Worm (Caenorhabditis elegans) whole organism, L4 larva: ENCODE measurements around the gene rer-1.

Experiments
- F10B5.3 ChIP-seq: sonication (generic microtip); optimal IDR thresholded peaks from 2 replicates; lab custom pipeline; 2016; ENCODE audit warnings: mild to moderate bottlenecking, missing genetic modification characterization, missing compliant biosample characterization
- F26F4.8 ChIP-seq: fragments of 200-800 bp; sonication (Bioruptor generic); conservative IDR thresholded peaks from 2 replicates; pipeline ENCODE4 v1.3.6; 2022; ENCODE audit warnings: missing genetic modification characterization, missing compliant biosample characterization
- F49E8.2 ChIP-seq: sonication (generic microtip); optimal IDR thresholded peaks from 2 replicates; lab custom pipeline; 2016; ENCODE audit warnings: missing compliant biosample characterization, mild to moderate bottlenecking, missing genetic modification characterization, borderline replicate concordance
- R02D3.7 ChIP-seq: fragments of 150-350 bp; sonication (generic microtip); optimal IDR thresholded peaks from 3 replicates; lab custom pipeline; 2014; ENCODE audit warnings: missing biosample characterization, missing genetic modification characterization
- T20F7.1 ChIP-seq: fragments of 200-800 bp; sonication (Bioruptor generic); optimal IDR thresholded peaks from 2 replicates; lab custom pipeline; 2018; ENCODE audit warnings: mild to moderate bottlenecking, missing genetic modification characterization, missing compliant biosample characterization
- aha-1 ChIP-seq: fragments of 150-350 bp; peaks from one replicate; lab custom pipeline; 2014; ENCODE audit warnings: missing biosample characterization, missing genetic modification characterization
- ama-1 ChIP-seq: fragments of 150-350 bp; optimal IDR thresholded peaks from 2 replicates; lab custom pipeline; 2014; ENCODE audit warnings: inconsistent platforms, mixed read lengths
- arid-1 ChIP-seq: fragments of 200-800 bp; sonication (Bioruptor generic); conservative IDR thresholded peaks from 2 replicates; pipeline ENCODE4 v1.3.6; 2022; ENCODE audit warnings: missing genetic modification reagents, missing genetic modification characterization, missing compliant biosample characterization
- attf-4 ChIP-seq: sonication (generic microtip); optimal IDR thresholded peaks from 3 replicates; lab custom pipeline; 2017; ENCODE audit warnings: missing biosample characterization, missing genetic modification characterization
- ceh-20 ChIP-seq: fragments of 200-800 bp; sonication (Bioruptor generic); IDR thresholded peaks from 2 replicates; pipeline ENCODE4 v1.3.6; 2022; ENCODE audit warnings: missing genetic modification reagents, missing genetic modification characterization, missing compliant biosample characterization
- ceh-82 ChIP-seq: sonication (generic microtip); optimal IDR thresholded peaks from 2 replicates; lab custom pipeline; 2017; ENCODE audit warnings: missing biosample characterization, missing genetic modification characterization
- cey-2 ChIP-seq: sonication (generic microtip); optimal IDR thresholded peaks from 3 replicates; lab custom pipeline; 2017; ENCODE audit warnings: missing genetic modification characterization, mild to moderate bottlenecking, missing compliant biosample characterization, antibody characterized with exemption, borderline replicate concordance; ENCODE audit not compliant: insufficient read depth
- daf-8 ChIP-seq: fragments of 200-800 bp; sonication (Bioruptor generic); IDR thresholded peaks from 2 replicates; pipeline ENCODE4 v1.3.6; 2022; ENCODE audit warnings: missing genetic modification characterization, missing compliant biosample characterization
- dmd-6 ChIP-seq: fragments of 200-800 bp; sonication (Bioruptor generic); IDR thresholded peaks from 2 replicates; pipeline ENCODE4 v1.3.6; 2022; ENCODE audit warnings: missing genetic modification reagents, missing genetic modification characterization, missing compliant biosample characterization
- dmd-8 ChIP-seq: fragments of 200-800 bp; sonication (Bioruptor generic); IDR thresholded peaks from 2 replicates; pipeline ENCODE4 v1.3.6; 2022; ENCODE audit warnings: missing genetic modification characterization, missing compliant biosample characterization
- duxl-1 ChIP-seq: sonication (generic microtip); optimal IDR thresholded peaks from 2 replicates; lab custom pipeline; 2016; ENCODE audit warnings: mild to moderate bottlenecking, missing genetic modification characterization, moderate library complexity, missing compliant biosample characterization; ENCODE audit not compliant: poor library complexity
- dve-1 ChIP-seq: sonication (generic microtip); optimal IDR thresholded peaks from 2 replicates; lab custom pipeline; 2017; ENCODE audit warnings: antibody characterized with exemption, mild to moderate bottlenecking, missing genetic modification characterization, missing compliant biosample characterization; ENCODE audit not compliant: insufficient read depth
- fkh-10 ChIP-seq: fragments of 150-350 bp; optimal IDR thresholded peaks from 2 replicates; lab custom pipeline; 2014; ENCODE audit warnings: missing biosample characterization, missing genetic modification reagents, missing genetic modification characterization
- fos-1 ChIP-seq: fragments of 150-350 bp; optimal IDR thresholded peaks from 2 replicates; lab custom pipeline; 2014; ENCODE audit warnings: missing biosample characterization, missing genetic modification characterization
- hlh-11 ChIP-seq: fragments of 200-800 bp; sonication (Bioruptor generic); optimal IDR thresholded peaks from 2 replicates; lab custom pipeline; 2018; ENCODE audit warnings: mild to moderate bottlenecking, missing genetic modification characterization, missing compliant biosample characterization
- hlh-30 ChIP-seq: sonication (generic microtip); optimal IDR thresholded peaks from 2 replicates; lab custom pipeline; 2017; ENCODE audit warnings: antibody characterized with exemption, mild to moderate bottlenecking, missing genetic modification characterization, missing compliant biosample characterization; ENCODE audit not compliant: insufficient read depth
- lsy-2 ChIP-seq, 2 experiments: fragments of 150-350 bp in 1 of 2; sonication (generic microtip) in 1 of 2; optimal IDR thresholded peaks; 2 replicates each; lab custom pipeline; 2014 to 2017; ENCODE audit warnings: missing biosample characterization in 2 of 2, missing genetic modification characterization in 2 of 2
- madf-5 ChIP-seq, 2 experiments: fragments of 200-800 bp; sonication (Bioruptor generic); IDR thresholded peaks; 2 replicates each; pipeline ENCODE4 v1.3.6; 2022; ENCODE audit warnings: missing compliant biosample characterization in 2 of 2, missing genetic modification characterization in 2 of 2
- mdl-1 ChIP-seq, 2 experiments: fragments of 150-350 bp in 1 of 2; sonication (generic microtip) in 1 of 2; optimal IDR thresholded peaks; 2 replicates each; lab custom pipeline; 2014 to 2017; ENCODE audit warnings: missing biosample characterization in 2 of 2, missing genetic modification characterization in 2 of 2
- mdt-29 ChIP-seq: fragments of 200-800 bp; sonication (Bioruptor generic); IDR thresholded peaks from 2 replicates; pipeline ENCODE4 v1.3.6; 2022; ENCODE audit warnings: missing genetic modification reagents, missing genetic modification characterization, missing compliant biosample characterization
- mep-1 ChIP-seq: fragments of 150-350 bp; sonication (generic microtip); optimal IDR thresholded peaks from 3 replicates; lab custom pipeline; 2014; ENCODE audit warnings: missing biosample characterization, missing genetic modification characterization
- mes-2 ChIP-seq: sonication (generic microtip); optimal IDR thresholded peaks from 2 replicates; lab custom pipeline; 2016; ENCODE audit warnings: missing genotype, mild to moderate bottlenecking, missing genetic modification characterization, missing compliant biosample characterization; ENCODE audit not compliant: poor library complexity, severe bottlenecking
- mxl-3 ChIP-seq: fragments of 200-800 bp; sonication (Bioruptor generic); optimal IDR thresholded peaks from 2 replicates; lab custom pipeline; 2018; ENCODE audit warnings: mild to moderate bottlenecking, missing genetic modification characterization, missing compliant biosample characterization
- nhr-10 ChIP-seq: fragments of 150-350 bp; optimal IDR thresholded peaks from 2 replicates; lab custom pipeline; 2014; ENCODE audit warnings: missing biosample characterization, missing genetic modification characterization
- nhr-11 ChIP-seq: fragments of 150-350 bp; optimal IDR thresholded peaks from 2 replicates; lab custom pipeline; 2014; ENCODE audit warnings: missing biosample characterization, missing genetic modification characterization
- nhr-111 ChIP-seq: fragments of 200-800 bp; sonication (Bioruptor generic); optimal IDR thresholded peaks from 2 replicates; lab custom pipeline; 2018; ENCODE audit warnings: mild to moderate bottlenecking, missing genetic modification characterization, missing compliant biosample characterization
- nhr-28 ChIP-seq: fragments of 150-350 bp; optimal IDR thresholded peaks from 2 replicates; lab custom pipeline; 2014; ENCODE audit warnings: missing biosample characterization, missing genetic modification characterization
- nhr-48 ChIP-seq: sonication (generic microtip); optimal IDR thresholded peaks from 2 replicates; lab custom pipeline; 2016; ENCODE audit warnings: mild to moderate bottlenecking, missing genetic modification characterization, missing compliant biosample characterization
- nhr-76 ChIP-seq: fragments of 150-350 bp; optimal IDR thresholded peaks from 2 replicates; lab custom pipeline; 2014; ENCODE audit warnings: missing biosample characterization, missing genetic modification characterization
- pha-4 ChIP-seq, 2 experiments: fragments of 150-350 bp in 1 of 2; fragments of 200-800 bp in 1 of 2; sonication (Bioruptor generic) in 1 of 2; IDR thresholded peaks in 1 of 2; optimal IDR thresholded peaks in 1 of 2; 2 replicates each; pipeline versions ENCODE4 v1.3.6 to Lab custom; 2014 to 2022; ENCODE audit warnings: missing genetic modification characterization in 2 of 2, missing genetic modification reagents in 2 of 2, missing biosample characterization in 1 of 2, missing compliant biosample characterization in 1 of 2
- rbr-2 ChIP-seq: sonication (generic microtip); optimal IDR thresholded peaks from 2 replicates; lab custom pipeline; 2016; ENCODE audit warnings: missing genotype, missing genetic modification characterization, missing compliant biosample characterization
- unc-130 ChIP-seq: sonication (generic microtip); optimal IDR thresholded peaks from 2 replicates; lab custom pipeline; 2016; ENCODE audit warnings: missing genetic modification reagents, missing genetic modification characterization, missing compliant biosample characterization
- unc-62 ChIP-seq, 3 experiments: fragments of 150-350 bp in 1 of 3; sonication (generic microtip); optimal IDR thresholded peaks in 2 of 3; peaks in 1 of 3; 1 replicate in 1 of 3; 2 replicates in 2 of 3; lab custom pipeline; 2014 to 2017; ENCODE audit warnings: missing biosample characterization in 3 of 3, missing genetic modification characterization in 3 of 3, missing genetic modification reagents in 3 of 3, missing genotype in 1 of 3
- zfp-3 ChIP-seq: fragments of 200-800 bp; sonication (Bioruptor generic); conservative IDR thresholded peaks from 2 replicates; pipeline ENCODE4 v1.3.6; 2022; ENCODE audit warnings: missing genetic modification reagents, missing genetic modification characterization, missing compliant biosample characterization

Gene rer-1

ce11 chrII:8813659-8814058, 2.5 kb downstream of the rer-1 start:
- TF ChIP-seq duxl-1 (tag; lab: Kevin White, UChicago) (no peak), nhr-28 (tag; lab: Kevin White, UChicago) (peak; percentile 90), rbr-2 (tag; lab: Kevin White, UChicago) (no peak), fkh-10 (GFP tag; lab: Kevin White, UChicago) (no peak), nhr-48 (tag; lab: Kevin White, UChicago) (peak; percentile 97), cey-2 (tag; lab: Kevin White, UChicago) (peak; percentile 40), ama-1 (lab: Kevin White, UChicago) (no peak), ceh-82 (tag; lab: Kevin White, UChicago) (no peak), madf-5 (GFP tag; IDR thresholded peaks at IDR 0.05; lab: Robert Waterston, UW) (no peak), R02D3.7 (no peak), daf-8 (no peak), pha-4 (GFP tag; IDR thresholded peaks at IDR 0.05; lab: Robert Waterston, UW) (no peak), pha-4 (tag; optimal IDR thresholded peaks at IDR 0.05; lab: Kevin White, UChicago) (no peak), nhr-10 (tag; lab: Kevin White, UChicago) (peak; percentile 86), aha-1 (tag; lab: Kevin White, UChicago) (peak; percentile 92), attf-4 (tag; lab: Kevin White, UChicago) (no peak), lsy-2 (tag; optimal IDR thresholded peaks at IDR 0.05; lab: Kevin White, UChicago) (peak; percentile 7 to 50), nhr-11 (tag; lab: Kevin White, UChicago) (peak; percentile 18), mdl-1 (tag; optimal IDR thresholded peaks at IDR 0.05; lab: Kevin White, UChicago) (peak in 1 of 2 experiments; percentile 79), dmd-8 (no peak), F49E8.2 (no peak), mes-2 (tag; lab: Kevin White, UChicago) (peak; percentile 29), nhr-111 (GFP tag; lab: Kevin White, UChicago) (no peak), mxl-3 (GFP tag; lab: Kevin White, UChicago) (no peak), unc-62 (GFP tag; optimal IDR thresholded peaks at IDR 0.05 in 1 of 2; lab: Kevin White, UChicago) (peak in 1 of 2 experiments; percentile 100), unc-62 (tag; optimal IDR thresholded peaks at IDR 0.05; lab: Kevin White, UChicago) (no peak), dmd-6 (GFP tag; lab: Robert Waterston, UW) (no peak; the same call in none of the 2 replicates), ceh-20 (GFP tag; lab: Robert Waterston, UW) (0 out of 2 replicates have a peak, but pooled peaks have one; percentile 21), hlh-11 (tag; lab: Kevin White, UChicago) (peak; percentile 88), hlh-30 (tag; lab: Kevin White, UChicago) (peak; percentile 90), F10B5.3 (tag; lab: Kevin White, UChicago) (no peak), unc-130 (GFP tag; lab: Kevin White, UChicago) (no peak), fos-1 (tag; lab: Kevin White, UChicago) (no peak)

DNA sequence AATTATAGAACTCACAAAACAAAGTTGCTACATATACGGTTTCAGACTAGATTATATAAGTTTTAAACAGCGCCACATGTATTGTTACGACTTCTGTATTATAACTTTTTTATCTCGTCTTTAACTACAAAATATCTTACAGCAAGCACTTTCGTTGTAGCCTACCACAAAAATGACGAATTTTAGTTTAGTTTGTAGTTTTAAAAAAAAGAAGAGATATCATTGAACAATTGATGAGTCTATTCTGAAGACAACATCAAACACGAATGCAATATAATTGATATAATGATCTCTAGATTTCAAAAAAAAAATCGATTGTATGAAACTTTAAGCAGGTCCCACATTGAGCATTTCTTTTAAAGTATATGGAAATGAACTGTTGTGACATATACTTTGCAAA, 3.1 kb downstream of the rer-1 start:
- TF ChIP-seq aha-1 (tag; lab: Kevin White, UChicago) (peak; percentile 99), nhr-76 (no peak), nhr-28 (tag; lab: Kevin White, UChicago) (peak; percentile 94)

DNA sequence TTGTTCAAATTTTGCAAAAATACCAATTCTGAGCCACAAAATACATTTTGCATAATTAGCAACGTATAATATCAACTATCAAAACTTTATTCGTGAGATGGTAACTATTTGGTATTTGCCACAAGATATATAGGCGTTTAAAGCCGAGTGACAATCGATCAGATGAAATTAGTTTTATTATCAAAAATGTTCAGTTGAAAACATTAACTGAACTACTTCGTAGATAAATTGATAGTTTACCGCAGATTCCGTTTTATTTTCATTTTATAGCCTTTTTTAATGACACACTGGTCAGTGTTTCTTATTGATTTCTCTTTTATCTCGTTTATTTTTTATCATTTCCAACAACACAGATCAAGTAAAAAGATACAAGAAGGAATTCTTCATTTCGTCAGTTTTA, 6.1 kb downstream of the rer-1 start:
- TF ChIP-seq F26F4.8 (GFP tag; lab: Robert Waterston, UW), result no peak
- peak; percentile 11 for TF ChIP-seq duxl-1 (tag; lab: Kevin White, UChicago)
- TF ChIP-seq dve-1, result peak; percentile 16
- TF ChIP-seq nhr-28 (tag; lab: Kevin White, UChicago), result peak; percentile 18
- 0 out of 2 replicates have a peak, but pooled peaks have one; percentile 37 for TF ChIP-seq ceh-20 (GFP tag; lab: Robert Waterston, UW)
- peak; percentile 50 for TF ChIP-seq T20F7.1 (GFP tag; lab: Kevin White, UChicago)
- no peak for TF ChIP-seq hlh-30 (tag; lab: Kevin White, UChicago)
- TF ChIP-seq mdt-29 (GFP tag; lab: Robert Waterston, UW), result peak; percentile 10; the same call in 1 of the 2 replicates
- TF ChIP-seq arid-1, result 0 out of 2 replicates have a peak, but pooled peaks have one; percentile 21
- TF ChIP-seq zfp-3 (GFP tag; lab: Robert Waterston, UW), result peak; percentile 88
- TF ChIP-seq mep-1, result peak; percentile 52
